Worm (Caenorhabditis elegans) whole organism, young adult: ENCODE measurements around the gene Y32F6A.5.

Experiments used
- ama-1 ChIP-seq, 3 experiments: fragments of 150-350 bp in 1 of 3; sonication (generic microtip) in 2 of 3; optimal IDR thresholded peaks; 2 replicates each; lab custom pipeline; 2014 to 2018; ENCODE audit warnings: missing biosample characterization in 2 of 3, missing genetic modification characterization in 2 of 3, missing genetic modification reagents in 2 of 3
- die-1 ChIP-seq: sonication (generic microtip); optimal IDR thresholded peaks from 2 replicates; lab custom pipeline; 2016; ENCODE audit warnings: missing genotype, mild to moderate bottlenecking, missing genetic modification characterization, missing compliant biosample characterization
- lag-1 ChIP-seq: fragments of 200-800 bp; sonication (Bioruptor generic); IDR thresholded peaks from 2 replicates; pipeline ENCODE4 v1.3.6; 2022; ENCODE audit warnings: missing genetic modification reagents, missing genetic modification characterization, missing compliant biosample characterization
- lin-54 ChIP-seq: fragments of 200-800 bp; sonication (Bioruptor generic); optimal IDR thresholded peaks from 2 replicates; lab custom pipeline; 2018; ENCODE audit warnings: mild to moderate bottlenecking, missing genetic modification characterization, missing compliant biosample characterization
- pha-4 ChIP-seq: fragments of 150-350 bp; sonication (generic microtip); optimal IDR thresholded peaks from 2 replicates; lab custom pipeline; 2014; ENCODE audit warnings: missing biosample characterization, missing genetic modification reagents, missing genetic modification characterization
- sea-2 ChIP-seq: fragments of 200-800 bp; sonication (Bioruptor generic); IDR thresholded peaks from 2 replicates; pipeline ENCODE4 v1.3.6; 2022; ENCODE audit warnings: missing genetic modification characterization, missing compliant biosample characterization
- snpc-1.3 ChIP-seq: sonication (generic microtip); optimal IDR thresholded peaks from 2 replicates; lab custom pipeline; 2017; ENCODE audit warnings: missing genetic modification characterization, mild to moderate bottlenecking, missing compliant biosample characterization, antibody characterized with exemption, moderate library complexity, missing genotype, missing genetic modification reagents; ENCODE audit not compliant: insufficient read depth
- ztf-18 ChIP-seq: sonication (generic microtip); optimal IDR thresholded peaks from 2 replicates; lab custom pipeline; 2016; ENCODE audit warnings: missing genotype, mild to moderate bottlenecking, missing genetic modification characterization, missing compliant biosample characterization

ce11 chrV:10433721-10434120 is 19.7 kb downstream of the Y32F6A.5 start, which contains the start of gene Y32F6A.4:
- no peak for TF ChIP-seq snpc-1.3 (tag; lab: Kevin White, UChicago)
- TF ChIP-seq ztf-18 (tag; lab: Kevin White, UChicago) = no peak
- no peak for TF ChIP-seq die-1 (tag; lab: Kevin White, UChicago)
- no peak for TF ChIP-seq pha-4 (tag; lab: Kevin White, UChicago)
- TF ChIP-seq ama-1 (optimal IDR thresholded peaks at IDR 0.05; lab: Kevin White, UChicago) = no peak
- no peak for TF ChIP-seq ama-1 (GFP tag; optimal IDR thresholded peaks at IDR 0.05; lab: Kevin White, UChicago)
- TF ChIP-seq sea-2 (GFP tag; lab: Robert Waterston, UW) = no peak
- TF ChIP-seq lag-1 (GFP tag; lab: Robert Waterston, UW) = no peak
- no peak for TF ChIP-seq lin-54 (GFP tag; lab: Kevin White, UChicago)
